Worm (Caenorhabditis elegans) whole organism, midembryonic: ENCODE results near the gene gab-1.

Experiments
- flt-1 ChIP-seq: fragments of 200-800 bp; sonication (Bioruptor generic); IDR thresholded peaks from 2 replicates; pipeline ENCODE4 v1.3.6; 2022; ENCODE audit warnings: missing genetic modification characterization, missing compliant biosample characterization
- klf-2 ChIP-seq: fragments of 200-800 bp; sonication (Bioruptor generic); conservative IDR thresholded peaks from 2 replicates; pipeline ENCODE4 v1.3.6; 2022; ENCODE audit warnings: missing genetic modification reagents, missing genetic modification characterization, missing compliant biosample characterization
- ref-1 ChIP-seq: fragments of 200-800 bp; sonication (Bioruptor generic); conservative IDR thresholded peaks from 2 replicates; pipeline ENCODE4 v1.3.6; 2022; ENCODE audit warnings: missing genetic modification reagents, missing genetic modification characterization, missing compliant biosample characterization
- tab-1 ChIP-seq: fragments of 200-800 bp; sonication (Bioruptor generic); IDR thresholded peaks from 2 replicates; pipeline ENCODE4 v1.3.6; 2022; ENCODE audit warnings: missing genetic modification characterization, missing compliant biosample characterization

ce11 chrIII:12728149-12728548 is 51.4 kb downstream of the gab-1 start:
- TF ChIP-seq ref-1 (GFP tag; lab: Robert Waterston, UW) (no peak), flt-1 (GFP tag; lab: Robert Waterston, UW) (no peak), tab-1 (GFP tag; lab: Robert Waterston, UW) (no peak), klf-2 (GFP tag; lab: Robert Waterston, UW) (no peak)
